Fruit fly (Drosophila melanogaster) whole organism, embryonic: ENCODE measurements around the gene CG32713.

Experiments used
- Ada2b ChIP-seq: fragments of 200-800 bp; sonication (Bioruptor generic); IDR thresholded peaks from 2 replicates; pipeline ENCODE4 v1.3.6; 2022; ENCODE audit warnings: missing biosample characterization, missing genetic modification characterization
- Asciz ChIP-seq: fragments of 200-800 bp; sonication (Bioruptor generic); optimal IDR thresholded peaks from 2 replicates; lab custom pipeline; 2017; ENCODE audit warnings: missing biosample characterization, mild to moderate bottlenecking, missing genetic modification characterization, missing genetic modification reagents
- Atf-2 ChIP-seq: fragments of 200-800 bp; sonication (Bioruptor generic); optimal IDR thresholded peaks from 2 replicates; lab custom pipeline; 2016; ENCODE audit warnings: missing biosample characterization, missing genetic modification characterization
- CG11695 ChIP-seq: fragments of 200-800 bp; sonication (Bioruptor generic); IDR thresholded peaks from 3 replicates; pipeline ENCODE4 v1.3.6; 2022; ENCODE audit warnings: missing biosample characterization, missing genetic modification characterization
- CG1233 ChIP-seq: fragments of 200-800 bp; sonication (Bioruptor generic); optimal IDR thresholded peaks from 4 replicates; lab custom pipeline; 2018; ENCODE audit warnings: missing biosample characterization, mild to moderate bottlenecking, missing genetic modification characterization
- CG14710 ChIP-seq: fragments of 200-800 bp; sonication (Bioruptor generic); optimal IDR thresholded peaks from 3 replicates; lab custom pipeline; 2019; ENCODE audit warnings: missing biosample characterization, mild to moderate bottlenecking, missing genetic modification characterization, moderate library complexity
- CG15269 ChIP-seq: fragments of 200-800 bp; sonication (Bioruptor generic); optimal IDR thresholded peaks from 2 replicates; lab custom pipeline; 2018; ENCODE audit warnings: missing biosample characterization, mild to moderate bottlenecking, missing genetic modification characterization, moderate library complexity
- CG1603 ChIP-seq: fragments of 200-800 bp; sonication (Bioruptor generic); optimal IDR thresholded peaks from 2 replicates; lab custom pipeline; 2019; ENCODE audit warnings: missing biosample characterization, mild to moderate bottlenecking, missing genetic modification characterization, moderate library complexity
- CG32532 ChIP-seq: fragments of 200-800 bp; sonication (Bioruptor generic); IDR thresholded peaks from 2 replicates; pipeline ENCODE4 v1.3.6; 2022; ENCODE audit warnings: missing biosample characterization, missing genetic modification characterization
- CG5953 ChIP-seq: fragments of 200-800 bp; sonication (Bioruptor generic); IDR thresholded peaks from 2 replicates; pipeline ENCODE4 v1.3.6; 2022; ENCODE audit warnings: missing biosample characterization, missing genetic modification characterization
- CG7372 ChIP-seq: fragments of 200-800 bp; sonication (Bioruptor generic); IDR thresholded peaks from 2 replicates; pipeline ENCODE4 v1.3.6; 2022; ENCODE audit warnings: missing biosample characterization, missing genetic modification characterization
- CG8281 ChIP-seq: fragments of 200-800 bp; sonication (Bioruptor generic); optimal IDR thresholded peaks from 2 replicates; lab custom pipeline; 2018; ENCODE audit warnings: missing biosample characterization, mild to moderate bottlenecking, missing genetic modification characterization, moderate library complexity
- CG8290 ChIP-seq, 3 experiments: fragments of 200-800 bp; sonication (Bioruptor generic); optimal IDR thresholded peaks; 2 replicates each; lab custom pipeline; 2016 to 2019; ENCODE audit warnings: missing biosample characterization in 3 of 3, missing genetic modification characterization in 3 of 3, mild to moderate bottlenecking in 2 of 3, moderate library complexity in 1 of 3
- CG9817 ChIP-seq: fragments of 200-800 bp; sonication (Bioruptor generic); optimal IDR thresholded peaks from 2 replicates; lab custom pipeline; 2018; ENCODE audit warnings: missing biosample characterization, mild to moderate bottlenecking, missing genetic modification characterization, moderate library complexity
- CoRest ChIP-seq: fragments of 200-800 bp; sonication (Bioruptor generic); optimal IDR thresholded peaks from 3 replicates; lab custom pipeline; 2018; ENCODE audit warnings: missing biosample characterization, mild to moderate bottlenecking, missing genetic modification characterization, moderate library complexity
- Deaf1 ChIP-seq: fragments of 200-800 bp; optimal IDR thresholded peaks from 3 replicates; lab custom pipeline; 2019; ENCODE audit warnings: missing biosample characterization, mild to moderate bottlenecking, missing genetic modification characterization, moderate library complexity
- Drgx ChIP-seq: fragments of 200-800 bp; sonication (Bioruptor generic); IDR thresholded peaks from 2 replicates; pipeline ENCODE4 v1.3.6; 2022; ENCODE audit warnings: missing biosample characterization, missing genetic modification characterization
- E2f1 ChIP-seq: fragments of 200-800 bp; sonication (Bioruptor generic); IDR thresholded peaks from 2 replicates; pipeline ENCODE4 v1.3.6; 2022; ENCODE audit warnings: missing biosample characterization, missing genetic modification characterization
- Ets65A ChIP-seq: fragments of 200-800 bp; sonication (Bioruptor generic); peaks from one replicate; lab custom pipeline; 2016; ENCODE audit warnings: missing biosample characterization, missing genetic modification characterization
- HLH54F ChIP-seq: fragments of 200-800 bp; sonication (Bioruptor generic); optimal IDR thresholded peaks from 3 replicates; lab custom pipeline; 2016; ENCODE audit warnings: missing biosample characterization, missing genetic modification characterization
- Hmx ChIP-seq: fragments of 200-800 bp; sonication (Bioruptor generic); optimal IDR thresholded peaks from 2 replicates; lab custom pipeline; 2016; ENCODE audit warnings: missing biosample characterization, missing genetic modification characterization
- Hr51 ChIP-seq, 2 experiments: fragments of 200-800 bp; sonication (Bioruptor generic); optimal IDR thresholded peaks; 2 replicates in 1 of 2; 3 replicates in 1 of 2; lab custom pipeline; 2016 to 2018; ENCODE audit warnings: missing biosample characterization in 2 of 2, missing genetic modification characterization in 2 of 2, mild to moderate bottlenecking in 1 of 2, moderate library complexity in 1 of 2
- Med ChIP-seq: fragments of 200-800 bp; sonication (Bioruptor generic); peaks from one replicate; lab custom pipeline; 2016; ENCODE audit warnings: missing biosample characterization, missing genetic modification characterization, mild to moderate bottlenecking, inconsistent platforms, moderate library complexity
- Meics ChIP-seq: fragments of 200-800 bp; sonication (Bioruptor generic); optimal IDR thresholded peaks from 2 replicates; lab custom pipeline; 2017; ENCODE audit warnings: missing biosample characterization, mild to moderate bottlenecking, missing genetic modification characterization
- Oli ChIP-seq: fragments of 200-800 bp; sonication (Bioruptor generic); optimal IDR thresholded peaks from 2 replicates; lab custom pipeline; 2018; ENCODE audit warnings: missing biosample characterization, mild to moderate bottlenecking, missing genetic modification characterization, moderate library complexity
- Opbp ChIP-seq: fragments of 200-800 bp; sonication (Bioruptor generic); IDR thresholded peaks from 3 replicates; pipeline ENCODE4 v1.3.6; 2022; ENCODE audit warnings: missing biosample characterization, missing genetic modification characterization; ENCODE audit not compliant: partially characterized antibody
- Sox102F ChIP-seq: fragments of 200-800 bp; sonication (Bioruptor generic); optimal IDR thresholded peaks from 2 replicates; lab custom pipeline; 2018; ENCODE audit warnings: missing biosample characterization, mild to moderate bottlenecking, missing genetic modification characterization, moderate library complexity
- Usf ChIP-seq: fragments of 200-800 bp; sonication (Bioruptor generic); optimal IDR thresholded peaks from 2 replicates; lab custom pipeline; 2017; ENCODE audit warnings: missing genotype, missing biosample characterization, missing genetic modification characterization
- Xrp1 ChIP-seq: fragments of 200-800 bp; sonication (Bioruptor generic); IDR thresholded peaks from 2 replicates; pipeline ENCODE4 v1.3.6; 2022; ENCODE audit warnings: missing biosample characterization, missing genetic modification characterization
- bab2 ChIP-seq: fragments of 200-800 bp; sonication (Bioruptor generic); optimal IDR thresholded peaks from 2 replicates; lab custom pipeline; 2016; ENCODE audit warnings: missing biosample characterization, missing genetic modification characterization
- cg ChIP-seq: fragments of 200-800 bp; sonication (Bioruptor generic); optimal IDR thresholded peaks from 3 replicates; lab custom pipeline; 2019; ENCODE audit warnings: missing biosample characterization, mild to moderate bottlenecking, missing genetic modification characterization, moderate library complexity
- dpn ChIP-seq, 2 experiments: fragments of 200-800 bp; sonication (Bioruptor generic); optimal IDR thresholded peaks; 3 replicates each; lab custom pipeline; 2016; ENCODE audit warnings: missing biosample characterization in 2 of 2, missing genetic modification characterization in 2 of 2
- dysf ChIP-seq: fragments of 200-800 bp; sonication (Bioruptor generic); IDR thresholded peaks from 3 replicates; pipeline ENCODE4 v1.3.6; 2022; ENCODE audit warnings: missing biosample characterization, missing genetic modification characterization
- exex ChIP-seq: fragments of 200-800 bp; sonication (Bioruptor generic); optimal IDR thresholded peaks from 4 replicates; lab custom pipeline; 2018; ENCODE audit warnings: missing biosample characterization, mild to moderate bottlenecking, missing genetic modification characterization, moderate library complexity
- fd96Cb ChIP-seq: fragments of 200-800 bp; sonication (Bioruptor generic); optimal IDR thresholded peaks from 2 replicates; lab custom pipeline; 2018; ENCODE audit warnings: missing biosample characterization, mild to moderate bottlenecking, missing genetic modification characterization, moderate library complexity
- gem ChIP-seq: fragments of 200-800 bp; sonication (Bioruptor generic); optimal IDR thresholded peaks from 2 replicates; lab custom pipeline; 2019; ENCODE audit warnings: missing biosample characterization, mild to moderate bottlenecking, missing genetic modification characterization, moderate library complexity
- h ChIP-seq: fragments of >200 bp; optimal IDR thresholded peaks from 2 replicates; lab custom pipeline; 2017
- hkb ChIP-seq, 2 experiments: fragments of 200-800 bp in 1 of 2; fragments of >200 bp in 1 of 2; sonication (Bioruptor generic) in 1 of 2; IDR thresholded peaks in 1 of 2; optimal IDR thresholded peaks in 1 of 2; 2 replicates each; pipeline versions ENCODE4 v1.3.6 to Lab custom; 2017 to 2022; ENCODE audit warnings: missing biosample characterization in 1 of 2, missing genetic modification characterization in 1 of 2
- lab ChIP-seq: fragments of 200-800 bp; sonication (Bioruptor generic); optimal IDR thresholded peaks from 3 replicates; lab custom pipeline; 2017; ENCODE audit warnings: missing biosample characterization, missing genetic modification characterization, mild to moderate bottlenecking, moderate library complexity, missing genetic modification reagents
- odd ChIP-seq: fragments of 200-800 bp; sonication (Bioruptor generic); optimal IDR thresholded peaks from 2 replicates; lab custom pipeline; 2017; ENCODE audit warnings: missing biosample characterization, mild to moderate bottlenecking, missing genetic modification characterization
- otp ChIP-seq: fragments of 200-800 bp; sonication (Bioruptor generic); IDR thresholded peaks from 3 replicates; pipeline ENCODE4, ENCODE4 v1.3.6; 2022; ENCODE audit warnings: missing biosample characterization, missing genetic modification characterization
- prd ChIP-seq, 3 experiments: fragments of >200 bp in 2 of 3; fragments of 200-800 bp in 1 of 3; sonication (Bioruptor generic) in 1 of 3; optimal IDR thresholded peaks in 2 of 3; IDR thresholded peaks in 1 of 3; 2 replicates in 2 of 3; 3 replicates in 1 of 3; pipeline versions ENCODE4 v1.3.6 to Lab custom; 2017 to 2022; ENCODE audit warnings: missing biosample characterization in 1 of 3, missing genetic modification characterization in 1 of 3
- pum ChIP-seq: fragments of 200-800 bp; sonication (Bioruptor generic); optimal IDR thresholded peaks from 2 replicates; lab custom pipeline; 2016; ENCODE audit warnings: missing biosample characterization, missing genetic modification characterization
- row ChIP-seq: fragments of 200-800 bp; sonication (Bioruptor generic); IDR thresholded peaks from 3 replicates; pipeline ENCODE4 v1.3.6; 2022; ENCODE audit warnings: missing biosample characterization, missing genetic modification characterization
- sens ChIP-seq: fragments of 200-800 bp; sonication (Bioruptor generic); peaks from one replicate; lab custom pipeline; 2016; ENCODE audit warnings: missing biosample characterization, missing genetic modification characterization
- slbo ChIP-seq: fragments of 200-800 bp; sonication (Bioruptor generic); IDR thresholded peaks from 2 replicates; pipeline ENCODE4 v1.3.6; 2022; ENCODE audit warnings: missing biosample characterization, missing genetic modification characterization
- slp2 ChIP-seq: fragments of 200-800 bp; sonication (Bioruptor generic); optimal IDR thresholded peaks from 2 replicates; lab custom pipeline; 2016; ENCODE audit warnings: missing biosample characterization, missing genetic modification characterization

The CG32713 gene

dm6 chrX:8501374-8501773 lies 43.9 kb upstream of the CG32713 start:
- TF ChIP-seq CG8290 (GFP tag; optimal IDR thresholded peaks at IDR 0.05; lab: Kevin White, UChicago) (no peak), CG8290 (tag; optimal IDR thresholded peaks at IDR 0.05; lab: Kevin White, UChicago) (peak in 1 of 2 experiments; percentile 28), Ets65A (peak; percentile 13), CG9817 (tag; lab: Kevin White, UChicago) (no peak), h (lab: Kevin White, UChicago) (no peak), Med (GFP tag; lab: Kevin White, UChicago) (peak; percentile 17), CoRest (tag; lab: Kevin White, UChicago) (no peak), CG7372 (GFP tag; lab: Robert Waterston, UW) (peak; percentile 76), Deaf1 (tag; lab: Kevin White, UChicago) (peak; percentile 94), Xrp1 (GFP tag; lab: Robert Waterston, UW) (no peak), exex (tag; lab: Kevin White, UChicago) (peak; percentile 38), sens (GFP tag; lab: Kevin White, UChicago) (peak; percentile 49)

DNA sequence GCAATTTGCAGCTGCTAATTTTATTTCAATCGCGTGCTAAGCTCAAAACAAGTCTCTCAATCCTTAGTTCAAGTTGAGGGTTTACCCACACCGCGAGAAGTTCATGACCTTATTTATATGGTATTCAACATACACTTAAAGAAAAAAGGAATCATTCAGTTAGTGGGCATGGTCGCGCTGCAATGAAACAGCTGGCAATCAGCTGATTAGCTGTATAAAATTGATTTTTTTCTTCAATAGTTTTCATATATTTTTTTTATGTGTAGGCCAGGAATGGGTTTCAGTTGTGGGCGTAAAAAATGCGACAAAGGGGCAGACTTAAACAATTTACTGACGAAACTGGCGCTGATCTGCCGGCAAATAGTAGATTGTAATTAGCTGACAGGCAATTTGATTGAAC lies 41.7 kb upstream of the CG32713 start:
- TF ChIP-seq prd (optimal IDR thresholded peaks at IDR 0.05; lab: Kevin White, UChicago), result no peak
- peak; percentile 32; the same call in 1 of the 3 replicates for TF ChIP-seq prd (GFP tag; IDR thresholded peaks at IDR 0.05; lab: Robert Waterston, UW)
- peak; percentile 81 for TF ChIP-seq Med (GFP tag; lab: Kevin White, UChicago)
- no peak for TF ChIP-seq otp
- TF ChIP-seq Oli, result no peak
- peak; percentile 5 for TF ChIP-seq fd96Cb (tag; lab: Kevin White, UChicago)
- TF ChIP-seq CG5953, result no peak
- 0 out of 2 replicates have a peak, but pooled peaks have one; percentile 34 for TF ChIP-seq CG32532
- no peak for TF ChIP-seq Usf (GFP tag; lab: Kevin White, UChicago)
- no peak for TF ChIP-seq Hmx (GFP tag; lab: Kevin White, UChicago)
- TF ChIP-seq CG11695 (GFP tag; lab: Robert Waterston, UW), result 0 out of 3 replicates have a peak, but pooled peaks have one; percentile 25
- peak in 1 of 2 experiments; percentile 24 for TF ChIP-seq Hr51 (GFP tag; optimal IDR thresholded peaks at IDR 0.05; lab: Kevin White, UChicago)
- TF ChIP-seq pum (GFP tag; lab: Kevin White, UChicago), result no peak
- no peak for TF ChIP-seq Meics (GFP tag; lab: Kevin White, UChicago)
- peak; percentile 28 for TF ChIP-seq lab
- peak; percentile 7 to 9 for TF ChIP-seq dpn (GFP tag; optimal IDR thresholded peaks at IDR 0.05; lab: Kevin White, UChicago)
- TF ChIP-seq Ada2b, result 0 out of 2 replicates have a peak, but pooled peaks have one; percentile 22
- TF ChIP-seq CG14710 (tag; lab: Kevin White, UChicago), result no peak
- TF ChIP-seq E2f1 (GFP tag; lab: Robert Waterston, UW), result 0 out of 2 replicates have a peak, but pooled peaks have one; percentile 16
- peak; percentile 8 for TF ChIP-seq HLH54F (GFP tag; lab: Kevin White, UChicago)
- TF ChIP-seq CG15269 (tag; lab: Kevin White, UChicago), result peak; percentile 1
- no peak for TF ChIP-seq odd (GFP tag; lab: Kevin White, UChicago)
- TF ChIP-seq CG1603 (tag; lab: Kevin White, UChicago), result no peak
- no peak for TF ChIP-seq Drgx
- no peak for TF ChIP-seq Asciz (GFP tag; lab: Kevin White, UChicago)
- no peak for TF ChIP-seq CG8281 (tag; lab: Kevin White, UChicago)
- no peak for TF ChIP-seq Opbp (GFP tag; lab: Robert Waterston, UW)
- TF ChIP-seq Atf-2 (GFP tag; lab: Kevin White, UChicago), result no peak
- TF ChIP-seq gem (tag; lab: Kevin White, UChicago), result peak; percentile 12
- no peak for TF ChIP-seq cg (GFP tag; lab: Kevin White, UChicago)
- TF ChIP-seq Ets65A, result peak; percentile 74
- TF ChIP-seq slbo (GFP tag; lab: Robert Waterston, UW), result peak; percentile 32; the same call in 1 of the 2 replicates
- no peak for TF ChIP-seq CG8290 (GFP tag; optimal IDR thresholded peaks at IDR 0.05; lab: Kevin White, UChicago)
- TF ChIP-seq CG8290 (tag; optimal IDR thresholded peaks at IDR 0.05; lab: Kevin White, UChicago), result no peak
- TF ChIP-seq CG1233 (GFP tag; lab: Kevin White, UChicago), result no peak
- TF ChIP-seq Sox102F (GFP tag; lab: Kevin White, UChicago), result peak; percentile 45
- 0 out of 3 replicates have a peak, but pooled peaks have one; percentile 29 for TF ChIP-seq dysf (GFP tag; lab: Robert Waterston, UW)
- peak; percentile 3 for TF ChIP-seq bab2 (GFP tag; lab: Kevin White, UChicago)
- no peak for TF ChIP-seq hkb (optimal IDR thresholded peaks at IDR 0.05; lab: Kevin White, UChicago)
- 0 out of 2 replicates have a peak, but pooled peaks have one; percentile 19 for TF ChIP-seq hkb (GFP tag; IDR thresholded peaks at IDR 0.05; lab: Robert Waterston, UW)
- TF ChIP-seq row, result peak; percentile 33; the same call in 1 of the 3 replicates
- peak; percentile 19 for TF ChIP-seq slp2 (GFP tag; lab: Kevin White, UChicago)
